Worm (Caenorhabditis elegans) whole organism, late embryonic: ENCODE results near the gene VM106R.1.

ENCODE experiments used
- ama-1 ChIP-seq: fragments of 150-350 bp; optimal IDR thresholded peaks from 2 replicates; lab custom pipeline; 2014
- ceh-34 ChIP-seq: sonication (generic microtip); optimal IDR thresholded peaks from 2 replicates; lab custom pipeline; 2016; ENCODE audit warnings: mild to moderate bottlenecking, missing genetic modification characterization, missing compliant biosample characterization
- elt-2 ChIP-seq: sonication (generic microtip); optimal IDR thresholded peaks from 2 replicates; lab custom pipeline; 2016; ENCODE audit warnings: missing genetic modification reagents, missing genetic modification characterization, missing compliant biosample characterization
- fkh-10 ChIP-seq: fragments of 150-350 bp; optimal IDR thresholded peaks from 2 replicates; lab custom pipeline; 2014; ENCODE audit warnings: missing biosample characterization, missing genetic modification reagents, missing genetic modification characterization
- fkh-6 ChIP-seq: sonication (generic microtip); optimal IDR thresholded peaks from 2 replicates; lab custom pipeline; 2016; ENCODE audit warnings: missing genetic modification characterization, missing compliant biosample characterization
- nfya-1 ChIP-seq: sonication (generic microtip); optimal IDR thresholded peaks from 2 replicates; lab custom pipeline; 2017; ENCODE audit warnings: missing genetic modification characterization, mild to moderate bottlenecking, missing compliant biosample characterization, antibody characterized with exemption, moderate library complexity
- pqm-1 ChIP-seq: sonication (generic microtip); optimal IDR thresholded peaks from 2 replicates; lab custom pipeline; 2016; ENCODE audit warnings: missing genetic modification characterization, missing compliant biosample characterization
- ttx-3 ChIP-seq: sonication (generic microtip); optimal IDR thresholded peaks from 2 replicates; lab custom pipeline; 2016; ENCODE audit warnings: missing genetic modification reagents, missing genetic modification characterization, missing compliant biosample characterization
- unc-55 ChIP-seq: sonication (generic microtip); optimal IDR thresholded peaks from 2 replicates; lab custom pipeline; 2017; ENCODE audit warnings: missing biosample characterization, missing genetic modification reagents, missing genetic modification characterization

- TF ChIP-seq elt-2 (tag; lab: Kevin White, UChicago) (no peak), unc-55 (GFP tag; lab: Kevin White, UChicago) (no peak), nfya-1 (tag; lab: Kevin White, UChicago) (no peak), pqm-1 (no peak), fkh-10 (GFP tag; lab: Kevin White, UChicago) (no peak), ama-1 (no peak), ceh-34 (no peak), fkh-6 (no peak), ttx-3 (tag; lab: Kevin White, UChicago) (no peak)
Observed at ce11 chrII:10784248-10784647, 44.7 kb downstream of the VM106R.1 start.
